Worm (Caenorhabditis elegans) whole organism, mixed stage, embryonic: ENCODE results near the gene rabr-3.

Source experiments
- M03D4.4 ChIP-seq: sonication (generic microtip); optimal IDR thresholded peaks from 2 replicates; lab custom pipeline; 2017; ENCODE audit warnings: mild to moderate bottlenecking, missing genetic modification characterization, missing compliant biosample characterization
- bed-3 ChIP-seq: fragments of 200-800 bp; sonication (Bioruptor generic); optimal IDR thresholded peaks from 3 replicates; lab custom pipeline; 2018; ENCODE audit warnings: mild to moderate bottlenecking, missing genetic modification characterization, moderate library complexity, missing compliant biosample characterization
- ces-1 ChIP-seq: fragments of 150-350 bp; optimal IDR thresholded peaks from 2 replicates; lab custom pipeline; 2014; ENCODE audit warnings: missing biosample characterization, missing genetic modification reagents, missing genetic modification characterization
- flh-1 ChIP-seq: fragments of 200-800 bp; sonication (Bioruptor generic); optimal IDR thresholded peaks from 2 replicates; lab custom pipeline; 2018; ENCODE audit warnings: mild to moderate bottlenecking, missing genetic modification characterization, moderate library complexity, missing compliant biosample characterization
- lin-13 ChIP-seq: fragments of 150-350 bp; optimal IDR thresholded peaks from 2 replicates; lab custom pipeline; 2014; ENCODE audit warnings: missing biosample characterization, missing genetic modification characterization
- lin-32 ChIP-seq: fragments of 200-800 bp; sonication (Bioruptor generic); optimal IDR thresholded peaks from 2 replicates; lab custom pipeline; 2018; ENCODE audit warnings: mild to moderate bottlenecking, missing genetic modification characterization, missing compliant biosample characterization
- nhr-12 ChIP-seq: fragments of 150-350 bp; optimal IDR thresholded peaks from 2 replicates; lab custom pipeline; 2014; ENCODE audit warnings: missing biosample characterization, missing genetic modification characterization
- nhr-237 ChIP-seq: fragments of 150-350 bp; optimal IDR thresholded peaks from 2 replicates; lab custom pipeline; 2014; ENCODE audit warnings: missing biosample characterization, missing genetic modification characterization
- nhr-28 ChIP-seq: fragments of 150-350 bp; optimal IDR thresholded peaks from 2 replicates; lab custom pipeline; 2014; ENCODE audit warnings: missing biosample characterization, missing genetic modification characterization
- snpc-4 ChIP-seq: fragments of 150-350 bp; optimal IDR thresholded peaks from 2 replicates; lab custom pipeline; 2014; ENCODE audit warnings: missing biosample characterization, missing genetic modification characterization
- unc-39 ChIP-seq: fragments of 150-350 bp; optimal IDR thresholded peaks from 2 replicates; lab custom pipeline; 2014; ENCODE audit warnings: missing biosample characterization, missing genetic modification characterization
- zip-8 ChIP-seq: fragments of 150-350 bp; optimal IDR thresholded peaks from 2 replicates; lab custom pipeline; 2014; ENCODE audit warnings: missing biosample characterization, missing genetic modification characterization

DNA sequence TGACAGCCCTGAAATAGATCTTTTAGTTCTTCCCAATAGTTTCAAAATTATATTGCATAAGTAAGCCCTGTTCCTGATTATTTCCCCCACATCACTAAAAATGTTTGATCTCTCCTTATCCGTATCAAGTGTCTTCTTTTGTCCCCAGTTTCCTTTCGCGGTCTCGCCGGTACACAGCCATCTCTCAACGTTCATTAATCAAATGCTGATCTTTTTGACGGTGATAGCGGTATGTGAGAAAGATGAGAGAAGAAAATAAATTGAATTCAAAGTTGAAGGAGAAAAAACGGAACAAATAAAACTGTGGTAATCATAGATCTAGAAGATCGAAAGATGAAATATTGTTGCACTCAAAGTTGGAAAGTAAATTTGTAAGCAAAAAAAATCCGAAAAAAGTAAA lies 16.2 kb downstream of the rabr-3 start:
- no peak for TF ChIP-seq lin-13 (tag; lab: Kevin White, UChicago)
- TF ChIP-seq flh-1, result no peak
- TF ChIP-seq unc-39, result no peak
- TF ChIP-seq bed-3, result no peak
- TF ChIP-seq lin-32, result no peak
- TF ChIP-seq zip-8 (tag; lab: Kevin White, UChicago), result no peak
- no peak for TF ChIP-seq nhr-28 (tag; lab: Kevin White, UChicago)
- no peak for TF ChIP-seq ces-1 (GFP tag; lab: Kevin White, UChicago)
- no peak for TF ChIP-seq nhr-237 (tag; lab: Kevin White, UChicago)
- no peak for TF ChIP-seq nhr-12 (tag; lab: Kevin White, UChicago)
- TF ChIP-seq M03D4.4, result no peak
- no peak for TF ChIP-seq snpc-4 (tag; lab: Kevin White, UChicago)
